Worm (Caenorhabditis elegans) whole organism, L4 larva: ENCODE results near the gene gst-44.

ENCODE experiments used
- F10B5.3 ChIP-seq: sonication (generic microtip); optimal IDR thresholded peaks from 2 replicates; lab custom pipeline; 2016; ENCODE audit warnings: mild to moderate bottlenecking, missing genetic modification characterization, missing compliant biosample characterization
- F26F4.8 ChIP-seq: fragments of 200-800 bp; sonication (Bioruptor generic); conservative IDR thresholded peaks from 2 replicates; pipeline ENCODE4 v1.3.6; 2022; ENCODE audit warnings: missing genetic modification characterization, missing compliant biosample characterization
- F37D6.2 ChIP-seq: sonication (generic microtip); optimal IDR thresholded peaks from 2 replicates; lab custom pipeline; 2016; ENCODE audit warnings: mild to moderate bottlenecking, missing genetic modification characterization, missing compliant biosample characterization
- F44E2.7 ChIP-seq: fragments of 200-800 bp; sonication (Bioruptor generic); IDR thresholded peaks from 2 replicates; pipeline ENCODE4 v2.1.2; 2022; ENCODE audit warnings: missing genetic modification characterization, missing compliant biosample characterization
- T20F7.1 ChIP-seq: fragments of 200-800 bp; sonication (Bioruptor generic); optimal IDR thresholded peaks from 2 replicates; lab custom pipeline; 2018; ENCODE audit warnings: mild to moderate bottlenecking, missing genetic modification characterization, missing compliant biosample characterization
- T26A8.4 ChIP-seq: fragments of 200-800 bp; sonication (Bioruptor generic); IDR thresholded peaks from 2 replicates; pipeline ENCODE4 v1.3.6; 2022; ENCODE audit warnings: missing genetic modification characterization, missing compliant biosample characterization
- Y105C5A.15 ChIP-seq: fragments of 200-800 bp; sonication (Bioruptor generic); IDR thresholded peaks from 2 replicates; pipeline ENCODE4 v1.3.6; 2022; ENCODE audit warnings: missing genetic modification characterization, missing compliant biosample characterization
- Y75B8A.6 ChIP-seq: fragments of 200-800 bp; sonication (Bioruptor generic); IDR thresholded peaks from 2 replicates; pipeline ENCODE4 v1.3.6; 2022; ENCODE audit warnings: missing genetic modification reagents, missing genetic modification characterization, missing compliant biosample characterization
- aha-1 ChIP-seq: fragments of 150-350 bp; peaks from one replicate; lab custom pipeline; 2014; ENCODE audit warnings: missing biosample characterization, missing genetic modification characterization
- ama-1 ChIP-seq: fragments of 150-350 bp; optimal IDR thresholded peaks from 2 replicates; lab custom pipeline; 2014; ENCODE audit warnings: inconsistent platforms, mixed read lengths
- arid-1 ChIP-seq: fragments of 200-800 bp; sonication (Bioruptor generic); conservative IDR thresholded peaks from 2 replicates; pipeline ENCODE4 v1.3.6; 2022; ENCODE audit warnings: missing genetic modification reagents, missing genetic modification characterization, missing compliant biosample characterization
- attf-4 ChIP-seq: sonication (generic microtip); optimal IDR thresholded peaks from 3 replicates; lab custom pipeline; 2017; ENCODE audit warnings: missing biosample characterization, missing genetic modification characterization
- ceh-28 ChIP-seq: fragments of 150-350 bp; optimal IDR thresholded peaks from 2 replicates; lab custom pipeline; 2014; ENCODE audit warnings: missing biosample characterization, missing genetic modification reagents, missing genetic modification characterization
- ceh-32 ChIP-seq: sonication (generic microtip); optimal IDR thresholded peaks from 2 replicates; lab custom pipeline; 2016; ENCODE audit warnings: mild to moderate bottlenecking, missing genetic modification characterization, missing compliant biosample characterization; ENCODE audit not compliant: poor library complexity
- ceh-62 ChIP-seq: sonication (generic microtip); optimal IDR thresholded peaks from 2 replicates; lab custom pipeline; 2017; ENCODE audit warnings: missing biosample characterization, missing genetic modification characterization
- ceh-82 ChIP-seq: sonication (generic microtip); optimal IDR thresholded peaks from 2 replicates; lab custom pipeline; 2017; ENCODE audit warnings: missing biosample characterization, missing genetic modification characterization
- daf-16 ChIP-seq, 3 experiments: sonication (generic microtip); optimal IDR thresholded peaks; 2 replicates each; lab custom pipeline; 2016 to 2017; ENCODE audit warnings: missing genetic modification characterization in 3 of 3, missing genetic modification reagents in 3 of 3, mild to moderate bottlenecking in 2 of 3, missing compliant biosample characterization in 2 of 3, missing biosample characterization in 1 of 3, moderate library complexity in 1 of 3
- daf-19 ChIP-seq: fragments of 200-800 bp; sonication (Bioruptor generic); conservative IDR thresholded peaks from 2 replicates; pipeline ENCODE4 v1.3.6; 2022; ENCODE audit warnings: missing genetic modification characterization, missing compliant biosample characterization
- daf-8 ChIP-seq: fragments of 200-800 bp; sonication (Bioruptor generic); IDR thresholded peaks from 2 replicates; pipeline ENCODE4 v1.3.6; 2022; ENCODE audit warnings: missing genetic modification characterization, missing compliant biosample characterization
- dmd-6 ChIP-seq: fragments of 200-800 bp; sonication (Bioruptor generic); IDR thresholded peaks from 2 replicates; pipeline ENCODE4 v1.3.6; 2022; ENCODE audit warnings: missing genetic modification reagents, missing genetic modification characterization, missing compliant biosample characterization
- duxl-1 ChIP-seq: sonication (generic microtip); optimal IDR thresholded peaks from 2 replicates; lab custom pipeline; 2016; ENCODE audit warnings: mild to moderate bottlenecking, missing genetic modification characterization, moderate library complexity, missing compliant biosample characterization; ENCODE audit not compliant: poor library complexity
- dve-1 ChIP-seq: sonication (generic microtip); optimal IDR thresholded peaks from 2 replicates; lab custom pipeline; 2017; ENCODE audit warnings: antibody characterized with exemption, mild to moderate bottlenecking, missing genetic modification characterization, missing compliant biosample characterization; ENCODE audit not compliant: insufficient read depth
- egl-43 ChIP-seq: fragments of 200-800 bp; sonication (Bioruptor generic); IDR thresholded peaks from 2 replicates; pipeline ENCODE4 v1.3.6; 2022; ENCODE audit warnings: missing genetic modification reagents, missing genetic modification characterization, missing compliant biosample characterization
- fos-1 ChIP-seq: fragments of 150-350 bp; optimal IDR thresholded peaks from 2 replicates; lab custom pipeline; 2014; ENCODE audit warnings: missing biosample characterization, missing genetic modification characterization
- hif-1 ChIP-seq, 2 experiments: sonication (generic microtip); optimal IDR thresholded peaks; 2 replicates each; lab custom pipeline; 2016 to 2017; ENCODE audit warnings: missing compliant biosample characterization in 2 of 2, missing genetic modification characterization in 2 of 2, missing genetic modification reagents in 2 of 2, missing genotype in 2 of 2, mild to moderate bottlenecking in 1 of 2
- hlh-11 ChIP-seq: fragments of 200-800 bp; sonication (Bioruptor generic); optimal IDR thresholded peaks from 2 replicates; lab custom pipeline; 2018; ENCODE audit warnings: mild to moderate bottlenecking, missing genetic modification characterization, missing compliant biosample characterization
- hlh-30 ChIP-seq: sonication (generic microtip); optimal IDR thresholded peaks from 2 replicates; lab custom pipeline; 2017; ENCODE audit warnings: antibody characterized with exemption, mild to moderate bottlenecking, missing genetic modification characterization, missing compliant biosample characterization; ENCODE audit not compliant: insufficient read depth
- jun-1 ChIP-seq: fragments of 150-350 bp; optimal IDR thresholded peaks from 2 replicates; lab custom pipeline; 2014; ENCODE audit warnings: missing biosample characterization, missing genetic modification reagents, missing genetic modification characterization
- lim-7 ChIP-seq: fragments of 200-800 bp; sonication (Bioruptor generic); IDR thresholded peaks from 2 replicates; pipeline ENCODE4 v1.3.6; 2022; ENCODE audit warnings: missing genetic modification characterization, missing compliant biosample characterization
- lin-13 ChIP-seq: fragments of 150-350 bp; optimal IDR thresholded peaks from 2 replicates; lab custom pipeline; 2014; ENCODE audit warnings: missing biosample characterization, missing genetic modification reagents, missing genetic modification characterization
- lin-38 ChIP-seq: fragments of 200-800 bp; sonication (Bioruptor generic); IDR thresholded peaks from 2 replicates; pipeline ENCODE4 v1.3.6; 2022; ENCODE audit warnings: missing genetic modification reagents, missing genetic modification characterization, missing compliant biosample characterization
- madf-9 ChIP-seq: fragments of 200-800 bp; sonication (Bioruptor generic); conservative IDR thresholded peaks from 2 replicates; pipeline ENCODE4 v1.3.6; 2022; ENCODE audit warnings: missing genetic modification reagents, missing genetic modification characterization, missing compliant biosample characterization
- mes-2 ChIP-seq: sonication (generic microtip); optimal IDR thresholded peaks from 2 replicates; lab custom pipeline; 2016; ENCODE audit warnings: missing genotype, mild to moderate bottlenecking, missing genetic modification characterization, missing compliant biosample characterization; ENCODE audit not compliant: poor library complexity, severe bottlenecking
- mxl-2 ChIP-seq: fragments of 200-800 bp; sonication (Bioruptor generic); conservative IDR thresholded peaks from 2 replicates; pipeline ENCODE4 v1.3.6; 2022; ENCODE audit warnings: missing genetic modification reagents, missing genetic modification characterization, missing compliant biosample characterization
- mxl-3 ChIP-seq: fragments of 200-800 bp; sonication (Bioruptor generic); optimal IDR thresholded peaks from 2 replicates; lab custom pipeline; 2018; ENCODE audit warnings: mild to moderate bottlenecking, missing genetic modification characterization, missing compliant biosample characterization
- nhr-11 ChIP-seq: fragments of 150-350 bp; optimal IDR thresholded peaks from 2 replicates; lab custom pipeline; 2014; ENCODE audit warnings: missing biosample characterization, missing genetic modification characterization
- nhr-237 ChIP-seq: sonication (generic microtip); optimal IDR thresholded peaks from 2 replicates; lab custom pipeline; 2017; ENCODE audit warnings: missing biosample characterization, missing genetic modification characterization
- nhr-28 ChIP-seq: fragments of 150-350 bp; optimal IDR thresholded peaks from 2 replicates; lab custom pipeline; 2014; ENCODE audit warnings: missing biosample characterization, missing genetic modification characterization
- nhr-42 ChIP-seq: fragments of 200-800 bp; sonication (Bioruptor generic); IDR thresholded peaks from 2 replicates; pipeline ENCODE4 v1.3.6; 2022; ENCODE audit warnings: missing genetic modification characterization, missing compliant biosample characterization
- php-3 ChIP-seq: fragments of 200-800 bp; sonication (Bioruptor generic); IDR thresholded peaks from 2 replicates; pipeline ENCODE4 v1.3.6; 2022; ENCODE audit warnings: missing genetic modification reagents, missing genetic modification characterization, missing compliant biosample characterization
- rbr-2 ChIP-seq: sonication (generic microtip); optimal IDR thresholded peaks from 2 replicates; lab custom pipeline; 2016; ENCODE audit warnings: missing genotype, missing genetic modification characterization, missing compliant biosample characterization
- skn-1 ChIP-seq: fragments of 150-350 bp; optimal IDR thresholded peaks from 2 replicates; lab custom pipeline; 2014; ENCODE audit warnings: missing biosample characterization, missing genetic modification characterization
- snpc-1.2 ChIP-seq: fragments of 200-800 bp; sonication (Bioruptor generic); IDR thresholded peaks from 2 replicates; pipeline ENCODE4 v1.3.6; 2022; ENCODE audit warnings: missing genetic modification reagents, missing genetic modification characterization, missing compliant biosample characterization
- spr-1 ChIP-seq: sonication (generic microtip); optimal IDR thresholded peaks from 2 replicates; lab custom pipeline; 2016; ENCODE audit warnings: mild to moderate bottlenecking, missing genetic modification characterization, missing compliant biosample characterization
- spr-3 ChIP-seq: fragments of 200-800 bp; sonication (Bioruptor generic); optimal IDR thresholded peaks from 2 replicates; lab custom pipeline; 2018; ENCODE audit warnings: mild to moderate bottlenecking, missing genetic modification characterization, missing compliant biosample characterization
- tag-97 ChIP-seq: fragments of 200-800 bp; sonication (Bioruptor generic); IDR thresholded peaks from 2 replicates; pipeline ENCODE4 v1.3.6; 2022; ENCODE audit warnings: missing genetic modification characterization, missing compliant biosample characterization
- unc-130 ChIP-seq: sonication (generic microtip); optimal IDR thresholded peaks from 2 replicates; lab custom pipeline; 2016; ENCODE audit warnings: missing genetic modification reagents, missing genetic modification characterization, missing compliant biosample characterization
- unc-39 ChIP-seq: sonication (generic microtip); optimal IDR thresholded peaks from 2 replicates; lab custom pipeline; 2017; ENCODE audit warnings: missing biosample characterization, missing genetic modification characterization
- zfp-2 ChIP-seq: sonication (generic microtip); optimal IDR thresholded peaks from 2 replicates; lab custom pipeline; 2016; ENCODE audit warnings: mild to moderate bottlenecking, missing genetic modification characterization, missing compliant biosample characterization
- zfp-3 ChIP-seq: fragments of 200-800 bp; sonication (Bioruptor generic); conservative IDR thresholded peaks from 2 replicates; pipeline ENCODE4 v1.3.6; 2022; ENCODE audit warnings: missing genetic modification reagents, missing genetic modification characterization, missing compliant biosample characterization
- zip-11 ChIP-seq: fragments of 200-800 bp; sonication (Bioruptor generic); IDR thresholded peaks from 2 replicates; pipeline ENCODE4 v1.3.6; 2022; ENCODE audit warnings: missing genetic modification characterization, missing compliant biosample characterization
- ztf-11 ChIP-seq: fragments of 150-350 bp; optimal IDR thresholded peaks from 2 replicates; lab custom pipeline; 2014; ENCODE audit warnings: missing biosample characterization, missing genetic modification characterization

gst-44 gene

ce11 chrV:16357253-16357652, 33.4 kb upstream of the gst-44 start, which contains the start of gene pptr-1 (continued):
- TF ChIP-seq F10B5.3 (tag; lab: Kevin White, UChicago) = no peak
- no peak for TF ChIP-seq daf-16 (GFP tag; optimal IDR thresholded peaks at IDR 0.05; lab: Kevin White, UChicago)
- peak; percentile 63 for TF ChIP-seq daf-16 (tag; optimal IDR thresholded peaks at IDR 0.05; lab: Kevin White, UChicago)
- no peak for TF ChIP-seq zip-11
- TF ChIP-seq nhr-42 (GFP tag; lab: Robert Waterston, UW) = no peak
- no peak for TF ChIP-seq nhr-237 (tag; lab: Kevin White, UChicago)
- no peak for TF ChIP-seq daf-8 (GFP tag; lab: Robert Waterston, UW)
- TF ChIP-seq ztf-11 (tag; lab: Kevin White, UChicago) = no peak
- TF ChIP-seq F37D6.2 (tag; lab: Kevin White, UChicago) = no peak
- no peak for TF ChIP-seq skn-1
- TF ChIP-seq hlh-30 (tag; lab: Kevin White, UChicago) = peak; percentile 12
- no peak for TF ChIP-seq lin-13
- TF ChIP-seq ceh-28 = no peak
- no peak for TF ChIP-seq Y75B8A.6 (GFP tag; lab: Robert Waterston, UW)
- TF ChIP-seq hif-1 (tag; optimal IDR thresholded peaks at IDR 0.05; lab: Kevin White, UChicago) = no peak
- TF ChIP-seq spr-3 (GFP tag; lab: Kevin White, UChicago) = no peak
- no peak for TF ChIP-seq duxl-1 (tag; lab: Kevin White, UChicago)
- TF ChIP-seq jun-1 (tag; lab: Kevin White, UChicago) = no peak
- peak; percentile 73 for TF ChIP-seq hlh-11 (tag; lab: Kevin White, UChicago)
- TF ChIP-seq tag-97 (GFP tag; lab: Robert Waterston, UW) = no peak
- TF ChIP-seq ceh-32 (tag; lab: Kevin White, UChicago) = no peak
- TF ChIP-seq rbr-2 = no peak
- TF ChIP-seq F44E2.7 (GFP tag; lab: Robert Waterston, UW) = no peak
- TF ChIP-seq php-3 (GFP tag; lab: Robert Waterston, UW) = peak; percentile 30; the same call in 1 of the 2 replicates
- TF ChIP-seq dmd-6 = peak; percentile 61; the same call in 1 of the 2 replicates
- TF ChIP-seq F26F4.8 = no peak
- no peak for TF ChIP-seq snpc-1.2 (GFP tag; lab: Robert Waterston, UW)
- no peak for TF ChIP-seq ama-1 (lab: Kevin White, UChicago)
- no peak for TF ChIP-seq madf-9
- no peak for TF ChIP-seq zfp-2 (tag; lab: Kevin White, UChicago)
- no peak for TF ChIP-seq ceh-82
- no peak for TF ChIP-seq attf-4 (tag; lab: Kevin White, UChicago)
- no peak for TF ChIP-seq unc-130 (GFP tag; lab: Kevin White, UChicago)
- no peak for TF ChIP-seq lim-7 (GFP tag; lab: Robert Waterston, UW)
- peak; percentile 55 for TF ChIP-seq nhr-28 (tag; lab: Kevin White, UChicago)
- no peak for TF ChIP-seq ceh-62 (tag; lab: Kevin White, UChicago)
- TF ChIP-seq lin-38 (GFP tag; lab: Robert Waterston, UW) = no peak
- TF ChIP-seq dve-1 (tag; lab: Kevin White, UChicago) = peak; percentile 40
- no peak for TF ChIP-seq T20F7.1 (GFP tag; lab: Kevin White, UChicago)
- TF ChIP-seq spr-1 = no peak
- peak; percentile 30 for TF ChIP-seq mes-2
- no peak for TF ChIP-seq fos-1 (tag; lab: Kevin White, UChicago)
- no peak for TF ChIP-seq Y105C5A.15 (GFP tag; lab: Robert Waterston, UW)
- TF ChIP-seq mxl-3 (GFP tag; lab: Kevin White, UChicago) = no peak
- TF ChIP-seq nhr-11 = no peak
- TF ChIP-seq T26A8.4 (GFP tag; lab: Robert Waterston, UW) = no peak
- no peak for TF ChIP-seq arid-1 (GFP tag; lab: Robert Waterston, UW)
- no peak for TF ChIP-seq daf-19 (GFP tag; lab: Robert Waterston, UW)
- no peak for TF ChIP-seq zfp-3 (GFP tag; lab: Robert Waterston, UW)
- no peak for TF ChIP-seq aha-1 (tag; lab: Kevin White, UChicago)
- no peak for TF ChIP-seq mxl-2 (GFP tag; lab: Robert Waterston, UW)
- TF ChIP-seq unc-39 (tag; lab: Kevin White, UChicago) = no peak
- no peak for TF ChIP-seq egl-43 (GFP tag; lab: Robert Waterston, UW)
